Fruit fly (Drosophila melanogaster): ENCODE data around the gene Xport-B.

DNA sequence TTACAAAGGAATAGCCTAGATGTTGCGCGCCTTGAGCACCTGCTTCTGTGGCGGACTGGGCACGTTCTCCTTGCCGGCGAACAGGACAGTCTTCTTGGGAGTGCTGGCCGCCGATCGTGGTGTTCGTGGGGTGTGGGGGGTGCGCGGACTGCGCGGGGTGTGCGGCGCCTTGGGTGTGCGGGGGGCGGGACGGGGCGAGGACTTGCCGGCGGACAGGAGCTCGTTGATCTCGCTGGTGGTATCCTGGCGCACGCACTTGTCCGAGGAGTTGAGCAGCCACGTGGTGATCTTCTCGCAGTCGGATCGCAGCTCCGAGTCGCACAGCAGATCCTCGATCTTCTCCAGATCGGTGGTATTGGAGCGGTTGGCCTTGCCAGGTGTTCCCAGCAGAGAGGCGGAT, 17.0 kb upstream of the Xport-B start:
- TF ChIP-seq vri (GFP tag; optimal IDR thresholded peaks at IDR 0.05) (no peak), CG11762 (GFP tag; optimal IDR thresholded peaks at IDR 0.05; ENCODE audit: insufficient read depth) (no peak), Hr4 (GFP tag; optimal IDR thresholded peaks at IDR 0.05) (no peak), OdsH (GFP tag; optimal IDR thresholded peaks at IDR 0.05) (no peak), Met (GFP tag; optimal IDR thresholded peaks at IDR 0.05) (no peak), Hr39 (GFP tag; optimal IDR thresholded peaks at IDR 0.05) (no peak), Lpt (GFP tag; optimal IDR thresholded peaks at IDR 0.05) (no peak)
